Fruit fly (Drosophila melanogaster): ENCODE measurements around the gene Nin.

Nin gene

dm6 chr2L:5254105-5254711 lies 24.1 kb downstream of the Nin start:
- TF ChIP-seq CG6808 (GFP tag; optimal IDR thresholded peaks at IDR 0.05) (peak; percentile 91), achi (GFP tag; optimal IDR thresholded peaks at IDR 0.05) (peak; percentile 92), CG10631 (GFP tag; optimal IDR thresholded peaks at IDR 0.05) (peak; percentile 94), salr (GFP tag; optimal IDR thresholded peaks at IDR 0.05) (peak; percentile 77 to 83), lz (GFP tag; optimal IDR thresholded peaks at IDR 0.05) (peak; percentile 96), CG8319 (GFP tag; optimal IDR thresholded peaks at IDR 0.05) (peak; percentile 86), Lpt (GFP tag; optimal IDR thresholded peaks at IDR 0.05) (peak; percentile 71), OdsH (GFP tag; optimal IDR thresholded peaks at IDR 0.05) (peak; percentile 91), Sox102F (GFP tag; optimal IDR thresholded peaks at IDR 0.05) (peak; percentile 95), CG31627 (GFP tag; optimal IDR thresholded peaks at IDR 0.05) (peak; percentile 96), Met (GFP tag; optimal IDR thresholded peaks at IDR 0.05) (peak; percentile 97), net (GFP tag; optimal IDR thresholded peaks at IDR 0.05) (peak; percentile 91), Eip78C (GFP tag) (peak; percentile 99), CG11762 (GFP tag; optimal IDR thresholded peaks at IDR 0.05; ENCODE audit: insufficient read depth) (peak; percentile 85), CG11294 (GFP tag; IDR thresholded peaks at IDR 0.05) (peak; percentile 33; the same call in 1 of the 2 replicates), dsx (GFP tag; optimal IDR thresholded peaks at IDR 0.05; ENCODE audit: poor library complexity, severe bottlenecking) (peak; percentile 92), CG1621 (tag; optimal IDR thresholded peaks at IDR 0.05) (peak; percentile 90), CG6854 (GFP tag; optimal IDR thresholded peaks at IDR 0.05) (peak; percentile 94), Blimp-1 (GFP tag; optimal IDR thresholded peaks at IDR 0.05) (peak; percentile 83), CG7368 (GFP tag; optimal IDR thresholded peaks at IDR 0.05) (peak; percentile 91), Sox15 (GFP tag; optimal IDR thresholded peaks at IDR 0.05) (peak; percentile 89), CG3919 (GFP tag; optimal IDR thresholded peaks at IDR 0.05) (peak; percentile 96), Eip75B (GFP tag; optimal IDR thresholded peaks at IDR 0.05) (peak; percentile 95), Eip93F (GFP tag; optimal IDR thresholded peaks at IDR 0.05) (peak; percentile 78), fkh (GFP tag; optimal IDR thresholded peaks at IDR 0.05) (no peak), CG16779 (tag; optimal IDR thresholded peaks at IDR 0.05) (peak; percentile 78), acj6 (GFP tag; optimal IDR thresholded peaks at IDR 0.05) (peak; percentile 91), cyc (GFP tag; optimal IDR thresholded peaks at IDR 0.05) (peak; percentile 96), eg (GFP tag; IDR thresholded peaks at IDR 0.05) (peak; percentile 76), CG4318 (GFP tag; optimal IDR thresholded peaks at IDR 0.05) (peak; percentile 55), CG6276 (GFP tag; optimal IDR thresholded peaks at IDR 0.05) (peak; percentile 77), Ets21C (GFP tag; optimal IDR thresholded peaks at IDR 0.05) (peak; percentile 94), Smox (GFP tag; optimal IDR thresholded peaks at IDR 0.05) (peak; percentile 97), CG15336 (GFP tag; IDR thresholded peaks at IDR 0.05) (peak; percentile 80), CG8632 (GFP tag; optimal IDR thresholded peaks at IDR 0.05) (peak; percentile 88), CG6792 (GFP tag; optimal IDR thresholded peaks at IDR 0.05) (peak; percentile 95), CG34406 (GFP tag; optimal IDR thresholded peaks at IDR 0.05) (peak; percentile 93), CG11902 (GFP tag; optimal IDR thresholded peaks at IDR 0.05) (peak; percentile 89), Gug (GFP tag; IDR thresholded peaks at IDR 0.05) (peak; percentile 58; the same call in 1 of the 2 replicates), spab (GFP tag; optimal IDR thresholded peaks at IDR 0.05) (peak; percentile 95), pdm3 (GFP tag; optimal IDR thresholded peaks at IDR 0.05) (peak; percentile 94), fd59A (GFP tag; optimal IDR thresholded peaks at IDR 0.05) (peak; percentile 92), topi (GFP tag; optimal IDR thresholded peaks at IDR 0.05) (peak; percentile 96), ss (GFP tag; optimal IDR thresholded peaks at IDR 0.05) (peak; percentile 92), CG9139 (GFP tag; optimal IDR thresholded peaks at IDR 0.05) (peak; percentile 86), CG8119 (GFP tag; IDR thresholded peaks at IDR 0.05) (peak; percentile 82), Hr4 (GFP tag; optimal IDR thresholded peaks at IDR 0.05) (peak; percentile 69), Sox14 (GFP tag; optimal IDR thresholded peaks at IDR 0.05) (peak; percentile 96), dac (GFP tag; optimal IDR thresholded peaks at IDR 0.05) (peak; percentile 44), svp (GFP tag) (peak; percentile 99), CG10669 (GFP tag; optimal IDR thresholded peaks at IDR 0.05) (peak; percentile 90)

All from whole organism, prepupa.